Worm (Caenorhabditis elegans): ENCODE results near the gene C42C1.9.
"Not testable (repeated sequence)": the region's sequence is repeated elsewhere in the genome, so short reads cannot be mapped to it uniquely, and the experiment has no call there.

- not testable (repeated sequence) for TF ChIP-seq nhr-77 (tag; optimal IDR thresholded peaks at IDR 0.05); tbx-2 (tag; optimal IDR thresholded peaks at IDR 0.05); fos-1 (tag; optimal IDR thresholded peaks at IDR 0.05); ama-1 (optimal IDR thresholded peaks at IDR 0.05); elt-3 (tag; optimal IDR thresholded peaks at IDR 0.05); zag-1 (tag; optimal IDR thresholded peaks at IDR 0.05); R02D3.7 (tag; optimal IDR thresholded peaks at IDR 0.05); nhr-43 (tag; optimal IDR thresholded peaks at IDR 0.05; ENCODE audit: poor library complexity, severe bottlenecking); elt-1 (tag; optimal IDR thresholded peaks at IDR 0.05); snpc-4 (tag; optimal IDR thresholded peaks at IDR 0.05); lin-39 (tag; optimal IDR thresholded peaks at IDR 0.05)
Observed at ce11 chrIV:12326932-12327331, 37.7 kb downstream of the C42C1.9 start, which contains the start of gene F19B6.3.
